Fruit fly (Drosophila melanogaster): ENCODE measurements around the gene CG17327.
A peak's percentile ranks its signal among the peaks of the same experiment; 100 is the strongest.

CG17327 gene

DNA sequence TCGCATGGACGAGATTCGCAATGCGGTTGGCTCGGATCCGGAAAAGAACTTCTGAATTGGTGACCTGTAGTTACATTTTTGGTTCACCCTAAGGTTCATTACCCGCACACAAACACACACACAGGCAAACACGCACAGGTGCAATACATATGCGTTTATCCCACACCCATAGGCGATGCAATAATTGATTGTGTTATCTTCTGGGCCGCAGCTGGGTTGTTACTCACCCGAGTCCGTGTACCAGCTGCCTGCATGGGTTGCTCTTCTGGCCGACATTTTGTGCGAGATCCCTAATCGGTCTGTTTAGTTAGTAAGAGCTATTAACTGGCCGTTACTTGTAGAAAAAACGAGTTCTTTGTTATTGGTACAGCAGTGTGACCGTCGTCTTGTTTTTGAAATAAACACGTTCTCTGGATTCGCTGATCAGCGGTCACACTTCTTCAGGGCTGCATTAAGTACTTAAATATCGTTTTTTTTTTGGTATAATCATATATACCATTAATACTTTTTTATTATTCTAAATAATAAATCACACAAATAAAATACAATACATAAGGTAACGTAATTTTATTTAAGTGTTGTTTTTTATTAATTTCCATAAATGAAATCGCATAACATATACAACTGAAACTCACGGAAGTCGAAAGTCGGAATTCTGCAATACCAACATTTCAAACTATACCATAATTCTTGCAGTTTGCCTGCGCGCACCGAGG is 13.5 kb upstream of the CG17327 start, which contains the start of gene CG8031:
TSS of gene CG8031 (minus strand) at position 406 of the 716 bp plus-strand sequence.
- TF ChIP-seq EcR (GFP tag; optimal IDR thresholded peaks at IDR 0.05), result peak in 1 of 2 experiments; percentile 71
- peak; percentile 51 for TF ChIP-seq Dll (optimal IDR thresholded peaks at IDR 0.05)
- TF ChIP-seq usp (GFP tag; optimal IDR thresholded peaks at IDR 0.05), result no peak

dm6 chr3R:13009595-13009994 is 12.1 kb upstream of the CG17327 start, which contains the start of gene CG11656:
Gene CG11656 (plus strand): TSS chr3R:13009895.
- TF ChIP-seq Dll (optimal IDR thresholded peaks at IDR 0.05) (no peak), pan (optimal IDR thresholded peaks at IDR 0.05) (no peak), EcR (GFP tag; optimal IDR thresholded peaks at IDR 0.05) (no peak), CG8478 (optimal IDR thresholded peaks at IDR 0.05) (no peak), usp (GFP tag; optimal IDR thresholded peaks at IDR 0.05) (no peak)

- TF ChIP-seq pan (optimal IDR thresholded peaks at IDR 0.05) (no peak), usp (GFP tag; optimal IDR thresholded peaks at IDR 0.05) (no peak), Dll (optimal IDR thresholded peaks at IDR 0.05) (no peak), CG8478 (optimal IDR thresholded peaks at IDR 0.05) (no peak), psq (optimal IDR thresholded peaks at IDR 0.05) (no peak), EcR (GFP tag; optimal IDR thresholded peaks at IDR 0.05) (no peak)
These were observed 687 bp upstream of the CG17327 start for dm6 chr3R:12998234-12998591.

- TF ChIP-seq usp (GFP tag; optimal IDR thresholded peaks at IDR 0.05) (no peak), EcR (GFP tag; optimal IDR thresholded peaks at IDR 0.05) (no peak), psq (optimal IDR thresholded peaks at IDR 0.05) (no peak), CG8478 (optimal IDR thresholded peaks at IDR 0.05) (no peak), Dll (optimal IDR thresholded peaks at IDR 0.05) (no peak), pan (optimal IDR thresholded peaks at IDR 0.05) (no peak)
These were observed 2.0 kb downstream of the CG17327 start, which contains the start of gene CG7488 for dm6 chr3R:12995522-12995921. Gene CG7488 (plus strand): TSS chr3R:12995620.

DNA sequence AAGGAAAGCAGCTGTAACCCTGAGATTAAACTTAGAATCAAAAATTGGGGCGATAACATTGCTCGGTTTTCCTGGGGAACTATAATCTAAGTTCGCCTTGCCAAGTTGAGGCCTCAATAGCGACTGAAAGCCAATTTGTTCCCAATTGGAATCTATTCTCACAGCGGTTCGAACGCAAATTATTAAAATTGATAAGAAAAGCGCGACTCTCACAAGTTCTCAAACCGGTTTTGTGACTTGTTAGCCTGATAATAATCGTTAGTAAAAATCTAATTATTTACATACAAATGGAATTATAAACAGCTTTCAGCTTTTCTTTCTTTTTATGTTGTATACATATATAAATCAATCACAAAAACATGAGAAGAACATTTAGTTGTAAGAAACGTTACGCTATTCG is 2.5 kb downstream of the CG17327 start, which contains the start of gene yellow-f2:
TSS of gene yellow-f2 (minus strand) at position 101 of the 400 bp plus-strand sequence.
- TF ChIP-seq pan (optimal IDR thresholded peaks at IDR 0.05) (no peak), EcR (GFP tag; optimal IDR thresholded peaks at IDR 0.05) (no peak), CG8478 (optimal IDR thresholded peaks at IDR 0.05) (no peak), Dll (optimal IDR thresholded peaks at IDR 0.05) (no peak), usp (GFP tag; optimal IDR thresholded peaks at IDR 0.05) (no peak), psq (optimal IDR thresholded peaks at IDR 0.05) (no peak)

DNA sequence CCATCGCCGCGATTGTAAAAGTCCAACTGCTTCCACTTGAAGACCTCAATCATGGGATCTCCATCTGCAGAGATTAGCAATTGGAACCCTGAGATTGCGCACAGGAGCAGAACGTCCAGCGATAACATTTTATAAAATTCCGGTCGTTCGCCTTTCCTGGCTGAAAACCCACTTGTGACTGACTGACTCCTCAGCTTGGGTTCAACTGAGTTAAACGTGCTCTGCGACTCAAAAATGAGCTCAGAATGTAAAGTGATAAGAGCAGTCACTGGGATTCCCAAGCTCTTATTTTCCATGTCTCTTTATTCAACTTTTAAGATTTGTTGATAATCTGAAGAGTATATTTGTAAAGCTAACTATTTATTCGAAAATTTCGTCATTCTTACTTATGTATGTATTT is 4.5 kb downstream of the CG17327 start, which contains the start of gene yellow-f:
TSS of gene yellow-f (minus strand) at position 184 of the 400 bp plus-strand sequence.
- TF ChIP-seq Dll (optimal IDR thresholded peaks at IDR 0.05) (no peak), psq (optimal IDR thresholded peaks at IDR 0.05) (no peak), usp (GFP tag; optimal IDR thresholded peaks at IDR 0.05) (no peak), EcR (GFP tag; optimal IDR thresholded peaks at IDR 0.05) (no peak), pan (optimal IDR thresholded peaks at IDR 0.05) (no peak), CG8478 (optimal IDR thresholded peaks at IDR 0.05) (no peak)

- no peak for TF ChIP-seq Dll (optimal IDR thresholded peaks at IDR 0.05)
- TF ChIP-seq EcR (GFP tag; optimal IDR thresholded peaks at IDR 0.05), result no peak
- TF ChIP-seq usp (GFP tag; optimal IDR thresholded peaks at IDR 0.05), result no peak
- no peak for TF ChIP-seq pan (optimal IDR thresholded peaks at IDR 0.05)
- TF ChIP-seq psq (optimal IDR thresholded peaks at IDR 0.05), result no peak
- no peak for TF ChIP-seq CG8478 (optimal IDR thresholded peaks at IDR 0.05)
These were observed 9.1 kb downstream of the CG17327 start, which contains the start of gene CG14383 for dm6 chr3R:12988411-12988810. Gene CG14383 (minus strand): TSS chr3R:12988511.

DNA sequence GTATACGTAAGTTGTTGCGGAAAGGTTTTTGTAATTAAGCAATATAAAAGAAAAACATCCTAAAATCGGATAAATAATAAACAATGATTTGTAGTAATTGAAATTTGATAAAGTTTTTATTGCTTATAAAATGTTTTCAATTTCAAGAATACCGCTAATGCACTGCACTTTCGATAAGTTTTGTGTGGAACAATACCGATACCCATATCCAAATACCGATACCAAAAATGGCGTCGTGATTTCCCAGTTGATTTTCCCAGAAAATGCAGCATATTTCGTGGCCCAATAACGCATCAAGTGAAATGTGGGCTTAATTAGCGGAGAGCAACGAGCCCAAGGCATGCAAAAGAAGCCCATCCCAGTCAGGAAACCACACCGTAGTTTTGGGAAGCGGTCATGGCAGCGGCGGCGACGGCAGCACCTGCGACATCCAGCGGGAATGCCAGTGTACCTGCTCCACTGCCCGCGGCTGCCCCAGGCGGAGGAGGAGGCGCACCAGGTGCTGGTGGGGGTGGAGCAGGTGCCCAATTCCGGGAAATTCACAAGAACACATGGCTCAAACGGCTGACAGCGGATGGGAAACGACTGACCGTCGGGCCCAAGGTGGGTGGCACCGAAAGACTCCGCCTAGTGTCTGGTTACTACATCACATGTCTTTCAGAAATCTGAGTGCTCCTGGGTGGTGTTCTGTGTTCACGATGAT is 11.5 kb downstream of the CG17327 start, which contains the start of gene CG31342:
TSS of gene CG31342 (plus strand) at position 214 of the 703 bp plus-strand sequence.
- TF ChIP-seq pan (optimal IDR thresholded peaks at IDR 0.05) (no peak), psq (optimal IDR thresholded peaks at IDR 0.05) (no peak), EcR (GFP tag; optimal IDR thresholded peaks at IDR 0.05) (no peak), Dll (optimal IDR thresholded peaks at IDR 0.05) (no peak), usp (GFP tag; optimal IDR thresholded peaks at IDR 0.05) (no peak), CG8478 (optimal IDR thresholded peaks at IDR 0.05) (no peak)

DNA sequence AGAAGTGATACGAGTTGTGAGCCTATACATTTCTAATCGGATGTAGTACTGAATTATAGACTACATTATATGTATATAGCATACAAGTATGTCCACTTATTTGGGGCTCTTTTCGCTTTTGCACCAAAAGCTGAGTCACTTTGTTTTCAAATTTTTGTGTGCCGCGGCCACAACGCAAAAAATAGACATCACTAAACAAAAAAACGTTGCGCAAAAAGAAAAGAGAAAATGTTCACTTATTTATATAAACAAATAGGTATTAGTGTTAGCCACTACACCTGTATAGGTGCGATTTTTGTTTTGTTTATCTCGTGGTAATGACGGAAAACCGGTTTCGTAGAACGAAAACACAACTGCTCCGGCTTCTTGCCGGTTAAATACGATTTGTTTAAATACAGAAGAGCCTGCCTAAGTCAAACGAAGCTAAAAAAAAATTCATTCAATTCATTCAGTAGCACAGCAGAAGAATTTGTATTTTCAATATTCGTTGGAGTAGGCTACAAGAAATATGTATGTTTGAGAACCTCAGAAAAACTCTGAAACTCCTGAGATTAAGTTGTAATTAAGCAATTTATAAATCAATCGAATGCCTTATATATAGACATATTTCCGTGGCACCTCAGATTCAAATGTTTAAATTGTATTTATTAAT is 14.4 kb downstream of the CG17327 start:
- no peak for TF ChIP-seq usp (GFP tag; optimal IDR thresholded peaks at IDR 0.05)
- TF ChIP-seq psq (optimal IDR thresholded peaks at IDR 0.05), result no peak
- no peak for TF ChIP-seq CG8478 (optimal IDR thresholded peaks at IDR 0.05)
- no peak for TF ChIP-seq EcR (GFP tag; optimal IDR thresholded peaks at IDR 0.05)
- TF ChIP-seq pan (optimal IDR thresholded peaks at IDR 0.05), result peak; percentile 14
- no peak for TF ChIP-seq Dll (optimal IDR thresholded peaks at IDR 0.05)

DNA sequence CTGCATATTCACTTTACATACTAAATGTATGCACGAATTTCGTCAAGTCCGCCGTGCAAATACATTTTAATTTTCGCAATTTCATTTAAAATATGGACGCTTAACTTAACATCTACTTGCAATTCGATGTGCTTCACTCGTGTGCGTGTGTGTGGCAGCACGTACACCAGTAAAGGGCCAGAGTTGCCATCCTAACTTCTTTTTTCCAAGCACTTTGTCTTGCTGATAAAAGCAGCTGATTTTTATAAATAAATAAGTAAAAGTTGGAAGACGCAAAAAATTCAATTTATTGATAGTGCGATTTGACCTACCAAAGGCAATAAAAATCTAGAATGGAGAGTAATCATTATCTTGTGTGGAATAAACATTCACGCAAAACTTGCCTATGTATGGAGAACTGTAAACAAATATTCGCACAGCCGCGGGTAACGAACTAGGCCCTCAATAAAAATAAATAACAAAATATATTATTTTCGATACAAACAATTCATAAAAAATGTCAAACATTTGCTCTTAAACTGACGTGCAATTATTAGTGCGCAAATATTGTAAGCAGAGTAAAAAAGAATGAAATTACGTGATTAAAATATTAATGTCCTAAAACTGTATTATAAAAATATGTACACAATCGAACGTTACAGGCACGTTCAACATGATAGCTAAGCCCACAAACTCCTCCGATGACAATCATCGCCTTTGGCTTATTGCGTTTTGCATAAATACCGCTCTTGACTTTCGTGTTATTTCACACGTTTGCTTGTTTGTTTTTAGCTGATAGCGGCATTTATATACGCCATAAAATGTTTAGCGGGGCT is 15.2 kb downstream of the CG17327 start:
- TF ChIP-seq pan (optimal IDR thresholded peaks at IDR 0.05) (no peak), EcR (GFP tag; optimal IDR thresholded peaks at IDR 0.05) (no peak), CG8478 (optimal IDR thresholded peaks at IDR 0.05) (peak; percentile 5)
